Worm (Caenorhabditis elegans): ENCODE data around the gene abcx-1.

- TF ChIP-seq him-1 (tag; optimal IDR thresholded peaks at IDR 0.05) (no peak), W03F9.2 (tag; optimal IDR thresholded peaks at IDR 0.05) (no peak)
These were observed 43.7 kb downstream of the abcx-1 start, which contains the start of gene sra-29 for ce11 chrII:6575647-6576046.

Measured in whole organism, L4/young adult.